Worm (Caenorhabditis elegans) whole organism, young adult: Measurements from ENCODE around the gene F01F1.2.

ENCODE experiments used
- B0035.1 ChIP-seq: sonication (generic microtip); optimal IDR thresholded peaks from 2 replicates; lab custom pipeline; 2016; ENCODE audit warnings: missing genetic modification characterization, mild to moderate bottlenecking, missing compliant biosample characterization, missing genotype, missing genetic modification reagents
- B0336.3 ChIP-seq: fragments of 200-800 bp; sonication (Bioruptor generic); IDR thresholded peaks from 2 replicates; pipeline ENCODE4 v1.3.6; 2022; ENCODE audit warnings: missing genetic modification characterization, missing compliant biosample characterization
- C17E4.6 ChIP-seq: fragments of 200-800 bp; sonication (Bioruptor generic); IDR thresholded peaks from 2 replicates; pipeline ENCODE4 v1.3.6; 2022; ENCODE audit warnings: missing genetic modification reagents, missing genetic modification characterization, missing compliant biosample characterization
- D2030.7 ChIP-seq: fragments of 200-800 bp; sonication (Bioruptor generic); IDR thresholded peaks from 2 replicates; pipeline ENCODE4 v1.3.6; 2022; ENCODE audit warnings: missing genetic modification reagents, missing genetic modification characterization, missing compliant biosample characterization
- F10E7.11 ChIP-seq: sonication (generic microtip); optimal IDR thresholded peaks from 2 replicates; lab custom pipeline; 2017; ENCODE audit warnings: mild to moderate bottlenecking, missing genetic modification characterization, moderate library complexity, missing compliant biosample characterization
- F55B11.4 ChIP-seq: sonication (generic microtip); optimal IDR thresholded peaks from 2 replicates; lab custom pipeline; 2016; ENCODE audit warnings: missing compliant biosample characterization, missing genetic modification characterization, borderline replicate concordance; ENCODE audit not compliant: insufficient read depth
- F57A8.1 ChIP-seq: fragments of 200-800 bp; sonication (Bioruptor generic); optimal IDR thresholded peaks from 2 replicates; lab custom pipeline; 2018; ENCODE audit warnings: mild to moderate bottlenecking, missing genetic modification characterization, moderate library complexity, missing compliant biosample characterization
- F57C9.4 ChIP-seq: sonication (generic microtip); optimal IDR thresholded peaks from 2 replicates; lab custom pipeline; 2017; ENCODE audit warnings: mild to moderate bottlenecking, missing genetic modification characterization, missing compliant biosample characterization
- Y53G8AR.9 ChIP-seq: fragments of 200-800 bp; sonication (Bioruptor generic); conservative IDR thresholded peaks from 2 replicates; pipeline ENCODE4 v1.3.6; 2022; ENCODE audit warnings: missing genetic modification reagents, missing genetic modification characterization, missing compliant biosample characterization
- ZK185.1 ChIP-seq: sonication (generic microtip); optimal IDR thresholded peaks from 2 replicates; lab custom pipeline; 2016; ENCODE audit warnings: mild to moderate bottlenecking, missing genetic modification characterization, missing compliant biosample characterization; ENCODE audit not compliant: poor library complexity, severe bottlenecking
- ama-1 ChIP-seq, 3 experiments: fragments of 150-350 bp in 1 of 3; sonication (generic microtip) in 2 of 3; optimal IDR thresholded peaks; 2 replicates each; lab custom pipeline; 2014 to 2018; ENCODE audit warnings: missing biosample characterization in 2 of 3, missing genetic modification characterization in 2 of 3, missing genetic modification reagents in 2 of 3
- aptf-2 ChIP-seq: fragments of 200-800 bp; sonication (Bioruptor generic); conservative IDR thresholded peaks from 2 replicates; pipeline ENCODE4 v1.3.6; 2022; ENCODE audit warnings: missing genetic modification reagents, missing genetic modification characterization, missing compliant biosample characterization
- athp-1 ChIP-seq: sonication (generic microtip); optimal IDR thresholded peaks from 2 replicates; lab custom pipeline; 2017; ENCODE audit warnings: mild to moderate bottlenecking, missing genetic modification characterization, missing compliant biosample characterization
- attf-5 ChIP-seq: fragments of 200-800 bp; sonication (Bioruptor generic); optimal IDR thresholded peaks from 2 replicates; lab custom pipeline; 2018; ENCODE audit warnings: mild to moderate bottlenecking, missing genetic modification characterization, missing compliant biosample characterization
- ccch-3 ChIP-seq: fragments of 200-800 bp; sonication (Bioruptor generic); optimal IDR thresholded peaks from 2 replicates; lab custom pipeline; 2018; ENCODE audit warnings: mild to moderate bottlenecking, missing genetic modification characterization, missing compliant biosample characterization
- ceh-100 ChIP-seq: fragments of 200-800 bp; sonication (Bioruptor generic); IDR thresholded peaks from 2 replicates; pipeline ENCODE4 v1.3.6; 2022; ENCODE audit warnings: missing genetic modification reagents, missing genetic modification characterization, missing compliant biosample characterization
- ceh-27 ChIP-seq: fragments of 200-800 bp; sonication (Bioruptor generic); optimal IDR thresholded peaks from 2 replicates; lab custom pipeline; 2018; ENCODE audit warnings: mild to moderate bottlenecking, missing genetic modification characterization, moderate library complexity, missing compliant biosample characterization
- chd-7 ChIP-seq: sonication (generic microtip); optimal IDR thresholded peaks from 2 replicates; lab custom pipeline; 2016; ENCODE audit warnings: mild to moderate bottlenecking, missing genetic modification characterization, moderate library complexity, missing compliant biosample characterization
- dpff-1 ChIP-seq: sonication (generic microtip); optimal IDR thresholded peaks from 2 replicates; lab custom pipeline; 2017; ENCODE audit warnings: mild to moderate bottlenecking, missing genetic modification characterization, missing compliant biosample characterization
- ekl-4 ChIP-seq: fragments of 200-800 bp; sonication (Bioruptor generic); IDR thresholded peaks from 2 replicates; pipeline ENCODE4 v1.3.6; 2022; ENCODE audit warnings: missing genetic modification reagents, missing genetic modification characterization, missing compliant biosample characterization
- fkh-3 ChIP-seq: sonication (generic microtip); optimal IDR thresholded peaks from 2 replicates; lab custom pipeline; 2016; ENCODE audit warnings: mild to moderate bottlenecking, missing genetic modification characterization, missing compliant biosample characterization
- hmg-1.2 ChIP-seq: fragments of 200-800 bp; sonication (Bioruptor generic); IDR thresholded peaks from 2 replicates; pipeline ENCODE4 v1.3.6; 2022; ENCODE audit warnings: missing genetic modification reagents, missing genetic modification characterization, missing compliant biosample characterization
- hmg-20 ChIP-seq: fragments of 200-800 bp; sonication (Bioruptor generic); IDR thresholded peaks from 2 replicates; pipeline ENCODE4 v1.3.6; 2022; ENCODE audit warnings: missing genetic modification reagents, missing genetic modification characterization, missing compliant biosample characterization
- hrde-1 ChIP-seq: sonication (generic microtip); optimal IDR thresholded peaks from 2 replicates; lab custom pipeline; 2016; ENCODE audit warnings: missing genetic modification characterization, mild to moderate bottlenecking, missing compliant biosample characterization, moderate library complexity, missing genotype, missing genetic modification reagents, borderline replicate concordance
- let-526 ChIP-seq: fragments of 200-800 bp; sonication (Bioruptor generic); IDR thresholded peaks from 2 replicates; pipeline ENCODE4 v1.3.6; 2022; ENCODE audit warnings: missing genetic modification reagents, missing genetic modification characterization, missing compliant biosample characterization
- let-607 ChIP-seq, 2 experiments: fragments of 200-800 bp in 1 of 2; sonication (Bioruptor generic) in 1 of 2; sonication (generic microtip) in 1 of 2; optimal IDR thresholded peaks; 2 replicates each; lab custom pipeline; 2016 to 2018; ENCODE audit warnings: mild to moderate bottlenecking in 2 of 2, missing compliant biosample characterization in 2 of 2, missing genetic modification characterization in 2 of 2, moderate library complexity in 2 of 2, missing genotype in 1 of 2
- lin-26 ChIP-seq: fragments of 200-800 bp; sonication (Bioruptor generic); IDR thresholded peaks from 2 replicates; pipeline ENCODE4 v1.3.6; 2022; ENCODE audit warnings: missing genetic modification reagents, missing genetic modification characterization, missing compliant biosample characterization
- lin-54 ChIP-seq: fragments of 200-800 bp; sonication (Bioruptor generic); optimal IDR thresholded peaks from 2 replicates; lab custom pipeline; 2018; ENCODE audit warnings: mild to moderate bottlenecking, missing genetic modification characterization, missing compliant biosample characterization
- lir-1 ChIP-seq: fragments of 200-800 bp; sonication (Bioruptor generic); conservative IDR thresholded peaks from 2 replicates; pipeline ENCODE4 v1.3.6; 2022; ENCODE audit warnings: missing genetic modification reagents, missing genetic modification characterization, missing compliant biosample characterization
- lsy-27 ChIP-seq: sonication (generic microtip); optimal IDR thresholded peaks from 2 replicates; lab custom pipeline; 2017; ENCODE audit warnings: missing genetic modification characterization, mild to moderate bottlenecking, missing compliant biosample characterization, antibody characterized with exemption, missing genotype, borderline replicate concordance; ENCODE audit not compliant: insufficient read depth
- madf-10 ChIP-seq: sonication (generic microtip); optimal IDR thresholded peaks from 2 replicates; lab custom pipeline; 2016; ENCODE audit warnings: mild to moderate bottlenecking, missing genetic modification characterization, missing compliant biosample characterization
- madf-3 ChIP-seq: fragments of 200-800 bp; sonication (Bioruptor generic); IDR thresholded peaks from 2 replicates; pipeline ENCODE4 v1.3.6; 2022; ENCODE audit warnings: missing genetic modification reagents, missing genetic modification characterization, missing compliant biosample characterization
- mel-28 ChIP-seq: sonication (generic microtip); optimal IDR thresholded peaks from 2 replicates; lab custom pipeline; 2016; ENCODE audit warnings: borderline replicate concordance, mild to moderate bottlenecking, missing genetic modification characterization, missing compliant biosample characterization
- nfyb-1 ChIP-seq: fragments of 200-800 bp; sonication (Bioruptor generic); IDR thresholded peaks from 2 replicates; pipeline ENCODE4 v1.3.6; 2022; ENCODE audit warnings: missing genetic modification reagents, missing genetic modification characterization, missing compliant biosample characterization
- nhr-90 ChIP-seq: sonication (generic microtip); optimal IDR thresholded peaks from 2 replicates; lab custom pipeline; 2016; ENCODE audit warnings: missing genotype, mild to moderate bottlenecking, missing genetic modification characterization, missing compliant biosample characterization
- pbrm-1 ChIP-seq: fragments of 200-800 bp; sonication (Bioruptor generic); IDR thresholded peaks from 2 replicates; pipeline ENCODE4 v1.3.6; 2022; ENCODE audit warnings: missing genetic modification reagents, missing genetic modification characterization, missing compliant biosample characterization
- repo-1 ChIP-seq: sonication (generic microtip); optimal IDR thresholded peaks from 2 replicates; lab custom pipeline; 2017; ENCODE audit warnings: mild to moderate bottlenecking, missing genetic modification characterization, missing compliant biosample characterization
- snpc-1.3 ChIP-seq: sonication (generic microtip); optimal IDR thresholded peaks from 2 replicates; lab custom pipeline; 2017; ENCODE audit warnings: missing genetic modification characterization, mild to moderate bottlenecking, missing compliant biosample characterization, antibody characterized with exemption, moderate library complexity, missing genotype, missing genetic modification reagents; ENCODE audit not compliant: insufficient read depth
- snpc-3.4 ChIP-seq: sonication (generic microtip); optimal IDR thresholded peaks from 2 replicates; lab custom pipeline; 2017; ENCODE audit warnings: missing genetic modification characterization, mild to moderate bottlenecking, missing compliant biosample characterization, antibody characterized with exemption, moderate library complexity, missing genotype, missing genetic modification reagents
- tlf-1 ChIP-seq: fragments of 200-800 bp; sonication (Bioruptor generic); optimal IDR thresholded peaks from 2 replicates; lab custom pipeline; 2018; ENCODE audit warnings: mild to moderate bottlenecking, missing genetic modification characterization, missing compliant biosample characterization
- xnd-1 ChIP-seq: sonication (generic microtip); optimal IDR thresholded peaks from 2 replicates; lab custom pipeline; 2016; ENCODE audit warnings: missing genotype, missing genetic modification reagents, missing genetic modification characterization, missing compliant biosample characterization
- ztf-22 ChIP-seq: fragments of 200-800 bp; sonication (Bioruptor generic); optimal IDR thresholded peaks from 2 replicates; lab custom pipeline; 2018; ENCODE audit warnings: mild to moderate bottlenecking, missing genetic modification characterization, moderate library complexity, missing compliant biosample characterization
- ztf-25 ChIP-seq: fragments of 200-800 bp; sonication (Bioruptor generic); IDR thresholded peaks from 2 replicates; pipeline ENCODE4 v1.3.6; 2022; ENCODE audit warnings: missing genetic modification reagents, missing genetic modification characterization, missing compliant biosample characterization

F01F1.2 gene

ce11 chrIII:5871760-5872159 lies 6.6 kb upstream of the F01F1.2 start, which contains the start of the genes F01F1.11 and F01F1.3 (continued):
- TF ChIP-seq D2030.7 (GFP tag; lab: Robert Waterston, UW) (peak; percentile 69), snpc-1.3 (tag; lab: Kevin White, UChicago) (peak; percentile 28), F55B11.4 (tag; lab: Kevin White, UChicago) (no peak), fkh-3 (tag; lab: Kevin White, UChicago) (no peak), ceh-27 (GFP tag; lab: Kevin White, UChicago) (peak; percentile 72), let-607 (tag; optimal IDR thresholded peaks at IDR 0.05; lab: Kevin White, UChicago) (peak in 1 of 2 experiments; percentile 57), ccch-3 (peak; percentile 54), lsy-27 (tag; lab: Kevin White, UChicago) (no peak), ztf-22 (no peak), let-526 (peak; percentile 65; the same call in 1 of the 2 replicates), snpc-3.4 (tag; lab: Kevin White, UChicago) (no peak), attf-5 (peak; percentile 5), lin-54 (GFP tag; lab: Kevin White, UChicago) (peak; percentile 94), tlf-1 (GFP tag; lab: Kevin White, UChicago) (peak; percentile 9), athp-1 (tag; lab: Kevin White, UChicago) (peak; percentile 6)
- TF ChIP-seq, all 124 proteins: peak for 45

DNA sequence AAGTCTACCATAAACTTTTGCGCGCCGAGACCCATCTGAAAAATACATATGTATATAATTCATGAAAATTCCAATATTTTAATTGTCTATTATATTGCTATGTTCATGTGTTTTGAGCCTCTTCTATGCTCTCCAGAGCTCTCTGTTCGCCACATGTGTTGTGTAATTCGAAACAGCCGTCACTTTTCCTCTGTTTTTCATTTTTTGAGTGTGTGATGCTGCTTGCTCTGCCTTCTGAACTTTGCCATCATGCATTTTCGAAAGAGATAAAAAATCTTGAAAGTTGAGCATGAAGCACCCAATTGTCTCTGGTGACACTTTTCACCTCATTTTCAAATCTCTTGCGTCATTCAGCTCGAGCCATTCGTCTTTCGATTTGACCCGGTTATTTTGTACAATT lies 6.1 kb upstream of the F01F1.2 start:
- TF ChIP-seq ZK185.1 (tag; lab: Kevin White, UChicago) (no peak), F57A8.1 (no peak), athp-1 (tag; lab: Kevin White, UChicago) (no peak), hmg-20 (GFP tag; lab: Robert Waterston, UW) (no peak), mel-28 (tag; lab: Kevin White, UChicago) (no peak), let-607 (tag; optimal IDR thresholded peaks at IDR 0.05; lab: Kevin White, UChicago) (no peak), aptf-2 (GFP tag; lab: Robert Waterston, UW) (no peak), xnd-1 (no peak), chd-7 (tag; lab: Kevin White, UChicago) (no peak), B0035.1 (no peak), lin-26 (GFP tag; lab: Robert Waterston, UW) (no peak), lsy-27 (tag; lab: Kevin White, UChicago) (no peak), fkh-3 (tag; lab: Kevin White, UChicago) (no peak), ekl-4 (GFP tag; lab: Robert Waterston, UW) (no peak), ztf-25 (GFP tag; lab: Robert Waterston, UW) (no peak), lir-1 (GFP tag; lab: Robert Waterston, UW) (no peak)

DNA sequence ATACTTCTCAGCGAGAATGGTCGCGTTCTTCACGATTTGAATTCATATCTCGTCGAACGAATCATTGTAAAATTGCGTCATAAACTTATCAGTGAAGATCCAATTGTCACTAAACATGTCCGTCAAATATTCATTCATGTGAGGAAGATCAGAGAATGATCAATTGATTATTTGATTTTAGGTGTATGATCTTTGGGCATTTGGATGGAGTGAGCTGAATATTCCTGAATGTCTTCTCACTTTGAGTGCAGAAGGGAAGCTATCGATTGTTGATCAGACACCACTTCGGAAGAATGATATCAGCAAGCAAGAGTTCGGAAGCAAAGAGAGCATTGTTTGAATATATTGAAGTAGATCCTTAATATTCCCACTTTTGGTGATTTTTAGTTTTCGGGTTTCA lies 4.1 kb upstream of the F01F1.2 start:
- TF ChIP-seq repo-1 (tag; lab: Kevin White, UChicago) (peak; percentile 60), madf-3 (GFP tag; lab: Robert Waterston, UW) (peak; percentile 69; the same call in 1 of the 2 replicates), madf-10 (tag; lab: Kevin White, UChicago) (peak; percentile 38), lin-54 (GFP tag; lab: Kevin White, UChicago) (peak; percentile 19), Y53G8AR.9 (GFP tag; lab: Robert Waterston, UW) (peak; percentile 74), pbrm-1 (GFP tag; lab: Robert Waterston, UW) (peak; percentile 16; the same call in 1 of the 2 replicates), ZK185.1 (tag; lab: Kevin White, UChicago) (peak; percentile 42), ztf-25 (GFP tag; lab: Robert Waterston, UW) (no peak), C17E4.6 (GFP tag; lab: Robert Waterston, UW) (no peak), B0336.3 (peak; percentile 67), ceh-100 (GFP tag; lab: Robert Waterston, UW) (no peak), ekl-4 (GFP tag; lab: Robert Waterston, UW) (peak; percentile 65), F10E7.11 (tag; lab: Kevin White, UChicago) (no peak), lin-26 (GFP tag; lab: Robert Waterston, UW) (peak; percentile 73; the same call in 1 of the 2 replicates), F57C9.4 (no peak), hrde-1 (tag; lab: Kevin White, UChicago) (peak; percentile 68), dpff-1 (tag; lab: Kevin White, UChicago) (no peak), nfyb-1 (peak; percentile 62), hmg-1.2 (GFP tag; lab: Robert Waterston, UW) (no peak), nhr-90 (tag; lab: Kevin White, UChicago) (peak; percentile 57), ama-1 (optimal IDR thresholded peaks at IDR 0.05; lab: Kevin White, UChicago) (peak; percentile 89), ama-1 (GFP tag; optimal IDR thresholded peaks at IDR 0.05; lab: Kevin White, UChicago) (peak in 1 of 2 experiments; percentile 3)
